Fruit fly (Drosophila melanogaster) whole organism, embryonic: ENCODE measurements around the gene CG17199.

Experiments used
- Atf-2 ChIP-seq: fragments of 200-800 bp; sonication (Bioruptor generic); optimal IDR thresholded peaks from 2 replicates; lab custom pipeline; 2016; ENCODE audit warnings: missing biosample characterization, missing genetic modification characterization
- CG10274 ChIP-seq: fragments of 200-800 bp; sonication (Bioruptor generic); optimal IDR thresholded peaks from 3 replicates; lab custom pipeline; 2017; ENCODE audit warnings: missing biosample characterization, mild to moderate bottlenecking, missing genetic modification characterization
- CG10979 ChIP-seq: fragments of 200-800 bp; sonication (Bioruptor generic); optimal IDR thresholded peaks from 2 replicates; lab custom pipeline; 2018; ENCODE audit warnings: missing biosample characterization, mild to moderate bottlenecking, missing genetic modification characterization, moderate library complexity
- CG11723 ChIP-seq: fragments of 200-800 bp; sonication (Bioruptor generic); optimal IDR thresholded peaks from 2 replicates; lab custom pipeline; 2017; ENCODE audit warnings: missing biosample characterization, mild to moderate bottlenecking, missing genetic modification characterization
- CG12071 ChIP-seq: fragments of 200-800 bp; sonication (Bioruptor generic); optimal IDR thresholded peaks from 3 replicates; lab custom pipeline; 2018; ENCODE audit warnings: missing biosample characterization, mild to moderate bottlenecking, missing genetic modification characterization
- CG12236 ChIP-seq: fragments of 200-800 bp; sonication (Bioruptor generic); optimal IDR thresholded peaks from 2 replicates; lab custom pipeline; 2016; ENCODE audit warnings: missing biosample characterization, missing genetic modification characterization
- CG16779 ChIP-seq: fragments of 200-800 bp; sonication (Bioruptor generic); IDR thresholded peaks from 2 replicates; pipeline ENCODE4 v1.3.6; 2022; ENCODE audit warnings: missing biosample characterization, missing genetic modification characterization
- CG16815 ChIP-seq: fragments of 200-800 bp; sonication (Bioruptor generic); optimal IDR thresholded peaks from 3 replicates; lab custom pipeline; 2017; ENCODE audit warnings: missing biosample characterization, mild to moderate bottlenecking, missing genetic modification characterization
- CG17328 ChIP-seq: fragments of 200-800 bp; sonication (Bioruptor generic); IDR thresholded peaks from 2 replicates; pipeline ENCODE4 v1.3.6; 2022; ENCODE audit warnings: missing biosample characterization, missing genetic modification characterization
- CG17802 ChIP-seq: fragments of 200-800 bp; sonication (Bioruptor generic); optimal IDR thresholded peaks from 2 replicates; lab custom pipeline; 2018; ENCODE audit warnings: missing biosample characterization, mild to moderate bottlenecking, missing genetic modification characterization, moderate library complexity
- CG17829 ChIP-seq: fragments of 200-800 bp; optimal IDR thresholded peaks from 2 replicates; lab custom pipeline; 2019; ENCODE audit warnings: missing biosample characterization, mild to moderate bottlenecking, missing genetic modification characterization, moderate library complexity
- CG1792 ChIP-seq: fragments of 200-800 bp; sonication (Bioruptor generic); optimal IDR thresholded peaks from 2 replicates; lab custom pipeline; 2016; ENCODE audit warnings: missing biosample characterization, missing genetic modification characterization
- CG2120 ChIP-seq: fragments of 200-800 bp; sonication (Bioruptor generic); optimal IDR thresholded peaks from 3 replicates; lab custom pipeline; 2016; ENCODE audit warnings: missing biosample characterization, missing genetic modification characterization
- CG2875 ChIP-seq: fragments of 200-800 bp; sonication (Bioruptor generic); optimal IDR thresholded peaks from 2 replicates; lab custom pipeline; 2017; ENCODE audit warnings: missing biosample characterization, mild to moderate bottlenecking, missing genetic modification characterization, missing genetic modification reagents
- CG32767 ChIP-seq: fragments of 200-800 bp; sonication (Bioruptor generic); IDR thresholded peaks from 2 replicates; pipeline ENCODE4 v1.3.6; 2022; ENCODE audit warnings: missing biosample characterization, missing genetic modification characterization
- CG3281 ChIP-seq: fragments of 200-800 bp; sonication (Bioruptor generic); optimal IDR thresholded peaks from 3 replicates; lab custom pipeline; 2017; ENCODE audit warnings: missing biosample characterization, mild to moderate bottlenecking, missing genetic modification characterization
- CG3995 ChIP-seq: fragments of 200-800 bp; sonication (Bioruptor generic); optimal IDR thresholded peaks from 3 replicates; lab custom pipeline; 2016; ENCODE audit warnings: missing biosample characterization, missing genetic modification characterization
- CG7928 ChIP-seq: fragments of 200-800 bp; sonication (Bioruptor generic); optimal IDR thresholded peaks from 2 replicates; lab custom pipeline; 2017; ENCODE audit warnings: missing biosample characterization, mild to moderate bottlenecking, missing genetic modification characterization
- CG9215 ChIP-seq: fragments of 200-800 bp; sonication (Bioruptor generic); IDR thresholded peaks from 2 replicates; pipeline ENCODE4 v1.3.6; 2022; ENCODE audit warnings: missing biosample characterization, missing genetic modification characterization
- CG9932 ChIP-seq: fragments of 200-800 bp; sonication (Bioruptor generic); IDR thresholded peaks from 2 replicates; pipeline ENCODE4 v1.3.6; 2022; ENCODE audit warnings: missing biosample characterization, missing genetic modification characterization
- Deaf1 ChIP-seq: fragments of 200-800 bp; optimal IDR thresholded peaks from 3 replicates; lab custom pipeline; 2019; ENCODE audit warnings: missing biosample characterization, mild to moderate bottlenecking, missing genetic modification characterization, moderate library complexity
- Doc3 ChIP-seq: fragments of 200-800 bp; sonication (Bioruptor generic); IDR thresholded peaks from 3 replicates; pipeline ENCODE4 v1.3.6; 2022; ENCODE audit warnings: missing biosample characterization, missing genetic modification characterization; ENCODE audit not compliant: partially characterized antibody
- Dp ChIP-seq: fragments of 200-800 bp; sonication (Bioruptor generic); optimal IDR thresholded peaks from 2 replicates; lab custom pipeline; 2018; ENCODE audit warnings: missing biosample characterization, mild to moderate bottlenecking, missing genetic modification characterization, moderate library complexity
- HHEX ChIP-seq: fragments of 200-800 bp; sonication (Bioruptor generic); optimal IDR thresholded peaks from 3 replicates; lab custom pipeline; 2017; ENCODE audit warnings: missing biosample characterization, mild to moderate bottlenecking, missing genetic modification characterization, missing genetic modification reagents
- HLH4C ChIP-seq: fragments of 200-800 bp; sonication (Bioruptor generic); IDR thresholded peaks from 3 replicates; pipeline ENCODE4 v1.3.6; 2022; ENCODE audit warnings: missing biosample characterization, missing genetic modification characterization; ENCODE audit not compliant: partially characterized antibody
- Lhr ChIP-seq: fragments of 200-800 bp; sonication (Bioruptor generic); optimal IDR thresholded peaks from 3 replicates; lab custom pipeline; 2017; ENCODE audit warnings: mild to moderate bottlenecking, missing biosample characterization, missing genetic modification reagents, missing genetic modification characterization
- NfI ChIP-seq: fragments of 200-800 bp; sonication (Bioruptor generic); optimal IDR thresholded peaks from 3 replicates; lab custom pipeline; 2018; ENCODE audit warnings: missing biosample characterization, mild to moderate bottlenecking, missing genetic modification characterization, moderate library complexity
- Oaz ChIP-seq: fragments of 200-800 bp; sonication (Bioruptor generic); IDR thresholded peaks from 2 replicates; pipeline ENCODE4 v1.3.6; 2022; ENCODE audit warnings: missing biosample characterization, missing genetic modification characterization
- Sox102F ChIP-seq: fragments of 200-800 bp; sonication (Bioruptor generic); optimal IDR thresholded peaks from 2 replicates; lab custom pipeline; 2018; ENCODE audit warnings: missing biosample characterization, mild to moderate bottlenecking, missing genetic modification characterization, moderate library complexity
- Sry-β ChIP-seq: fragments of 200-800 bp; sonication (Bioruptor generic); optimal IDR thresholded peaks from 2 replicates; lab custom pipeline; 2018; ENCODE audit warnings: missing biosample characterization, mild to moderate bottlenecking, missing genetic modification characterization, moderate library complexity
- Xbp1 ChIP-seq: fragments of 200-800 bp; sonication (Bioruptor generic); optimal IDR thresholded peaks from 3 replicates; lab custom pipeline; 2016; ENCODE audit warnings: missing biosample characterization, mild to moderate bottlenecking, missing genetic modification characterization
- YL-1 ChIP-seq: fragments of 200-800 bp; sonication (Bioruptor generic); optimal IDR thresholded peaks from 3 replicates; lab custom pipeline; 2017; ENCODE audit warnings: missing biosample characterization, mild to moderate bottlenecking, missing genetic modification characterization
- ac ChIP-seq: fragments of 200-800 bp; sonication (Bioruptor generic); optimal IDR thresholded peaks from 3 replicates; lab custom pipeline; 2017; ENCODE audit warnings: missing biosample characterization, mild to moderate bottlenecking, missing genetic modification characterization
- aop ChIP-seq: fragments of 200-800 bp; sonication (Bioruptor generic); IDR thresholded peaks from 2 replicates; pipeline ENCODE4 v1.3.6; 2022; ENCODE audit warnings: missing biosample characterization, missing genetic modification characterization
- br ChIP-seq: fragments of >200 bp; optimal IDR thresholded peaks from 2 replicates; lab custom pipeline; 2017
- btn ChIP-seq: fragments of 200-800 bp; sonication (Bioruptor generic); optimal IDR thresholded peaks from 2 replicates; lab custom pipeline; 2016; ENCODE audit warnings: missing biosample characterization, missing genetic modification characterization
- caup ChIP-seq: fragments of 200-800 bp; sonication (Bioruptor generic); optimal IDR thresholded peaks from 3 replicates; lab custom pipeline; 2017; ENCODE audit warnings: missing biosample characterization, mild to moderate bottlenecking, missing genetic modification characterization, moderate library complexity; ENCODE audit not compliant: severe bottlenecking
- ci ChIP-seq: fragments of 200-800 bp; sonication (Bioruptor generic); IDR thresholded peaks from 3 replicates; pipeline ENCODE4 v1.3.6; 2022; ENCODE audit warnings: missing biosample characterization, missing genetic modification characterization
- dysf ChIP-seq: fragments of 200-800 bp; sonication (Bioruptor generic); IDR thresholded peaks from 3 replicates; pipeline ENCODE4 v1.3.6; 2022; ENCODE audit warnings: missing biosample characterization, missing genetic modification characterization
- ems ChIP-seq: fragments of 200-800 bp; sonication (Bioruptor generic); optimal IDR thresholded peaks from 3 replicates; lab custom pipeline; 2016; ENCODE audit warnings: missing biosample characterization, missing genetic modification characterization
- gcm ChIP-seq: fragments of 200-800 bp; sonication (Bioruptor generic); optimal IDR thresholded peaks from 2 replicates; lab custom pipeline; 2019; ENCODE audit warnings: missing biosample characterization, mild to moderate bottlenecking, missing genetic modification characterization, moderate library complexity
- ham ChIP-seq: fragments of 200-800 bp; sonication (Bioruptor generic); IDR thresholded peaks from 2 replicates; pipeline ENCODE4 v1.3.6; 2022; ENCODE audit warnings: missing biosample characterization, missing genetic modification characterization
- lab ChIP-seq: fragments of 200-800 bp; sonication (Bioruptor generic); optimal IDR thresholded peaks from 3 replicates; lab custom pipeline; 2017; ENCODE audit warnings: missing biosample characterization, missing genetic modification characterization, mild to moderate bottlenecking, moderate library complexity, missing genetic modification reagents
- lilli ChIP-seq: fragments of 200-800 bp; sonication (Bioruptor generic); optimal IDR thresholded peaks from 3 replicates; lab custom pipeline; 2016; ENCODE audit warnings: missing biosample characterization, missing genetic modification characterization
- lmd ChIP-seq: fragments of 200-800 bp; sonication (Bioruptor generic); IDR thresholded peaks from 2 replicates; pipeline ENCODE4 v1.3.6; 2022; ENCODE audit warnings: missing biosample characterization, missing genetic modification characterization
- nerfin-2 ChIP-seq: fragments of 200-800 bp; sonication (Bioruptor generic); IDR thresholded peaks from 2 replicates; pipeline ENCODE4 v1.3.6; 2022; ENCODE audit warnings: missing biosample characterization, missing genetic modification characterization; ENCODE audit not compliant: partially characterized antibody
- p53 ChIP-seq: fragments of 200-800 bp; sonication (Bioruptor generic); optimal IDR thresholded peaks from 2 replicates; lab custom pipeline; 2016; ENCODE audit warnings: missing biosample characterization, missing genetic modification characterization
- salm ChIP-seq: fragments of 200-800 bp; sonication (Bioruptor generic); optimal IDR thresholded peaks from 2 replicates; lab custom pipeline; 2018; ENCODE audit warnings: missing biosample characterization, mild to moderate bottlenecking, missing genetic modification characterization
- slbo ChIP-seq: fragments of 200-800 bp; sonication (Bioruptor generic); IDR thresholded peaks from 2 replicates; pipeline ENCODE4 v1.3.6; 2022; ENCODE audit warnings: missing biosample characterization, missing genetic modification characterization
- so ChIP-seq: fragments of 200-800 bp; sonication (Bioruptor generic); IDR thresholded peaks from 3 replicates; pipeline ENCODE4 v1.3.6; 2022; ENCODE audit warnings: missing biosample characterization, missing genetic modification characterization
- tio ChIP-seq: fragments of 200-800 bp; sonication (Bioruptor generic); optimal IDR thresholded peaks from 2 replicates; lab custom pipeline; 2017; ENCODE audit warnings: missing biosample characterization, missing genetic modification characterization, inconsistent platforms
- trh ChIP-seq: fragments of 200-800 bp; sonication (Bioruptor generic); optimal IDR thresholded peaks from 2 replicates; lab custom pipeline; 2016; ENCODE audit warnings: missing biosample characterization, missing genetic modification characterization

Gene CG17199

dm6 chr3R:20185057-20185456, 24.5 kb downstream of the CG17199 start (continued):
- TF ChIP-seq CG12236 (no peak), NfI (GFP tag; lab: Kevin White, UChicago) (no peak), btn (no peak), CG7928 (GFP tag; lab: Kevin White, UChicago) (no peak), CG3281 (GFP tag; lab: Kevin White, UChicago) (no peak), CG9932 (GFP tag; lab: Robert Waterston, UW) (0 out of 2 replicates have a peak, but pooled peaks have one; percentile 32), CG17829 (tag; lab: Kevin White, UChicago) (no peak), Xbp1 (GFP tag; lab: Kevin White, UChicago) (peak; percentile 2), YL-1 (no peak), CG32767 (GFP tag; lab: Robert Waterston, UW) (no peak), lilli (no peak), lab (GFP tag; lab: Kevin White, UChicago) (peak; percentile 40), salm (tag; lab: Kevin White, UChicago) (no peak), p53 (GFP tag; lab: Kevin White, UChicago) (no peak), HLH4C (no peak), gcm (GFP tag; lab: Kevin White, UChicago) (no peak), CG16779 (GFP tag; lab: Robert Waterston, UW) (no peak), slbo (GFP tag; lab: Robert Waterston, UW) (no peak; the same call in 1 of the 2 replicates), dysf (GFP tag; lab: Robert Waterston, UW) (peak; percentile 50; the same call in 2 of the 3 replicates), so (GFP tag; lab: Robert Waterston, UW) (no peak), Sry-β (GFP tag; lab: Kevin White, UChicago) (no peak), Lhr (GFP tag; lab: Kevin White, UChicago) (no peak), tio (GFP tag; lab: Kevin White, UChicago) (no peak), trh (no peak), aop (GFP tag; lab: Robert Waterston, UW) (no peak), CG10979 (tag; lab: Kevin White, UChicago) (no peak), HHEX (GFP tag; lab: Kevin White, UChicago) (no peak), Dp (GFP tag; lab: Kevin White, UChicago) (no peak), Deaf1 (tag; lab: Kevin White, UChicago) (no peak), CG9215 (GFP tag; lab: Robert Waterston, UW) (no peak), Doc3 (no peak), ci (GFP tag; lab: Robert Waterston, UW) (0 out of 3 replicates have a peak, but pooled peaks have one; percentile 29), br (lab: Kevin White, UChicago) (no peak), CG2875 (GFP tag; lab: Kevin White, UChicago) (no peak), CG10274 (no peak), CG17802 (tag; lab: Kevin White, UChicago) (no peak), Oaz (GFP tag; lab: Robert Waterston, UW) (no peak), ham (no peak), ac (GFP tag; lab: Kevin White, UChicago) (no peak), CG3995 (GFP tag; lab: Kevin White, UChicago) (no peak), lmd (GFP tag; lab: Robert Waterston, UW) (peak; percentile 20; the same call in 1 of the 2 replicates), CG11723 (GFP tag; lab: Kevin White, UChicago) (no peak), Atf-2 (no peak), CG2120 (peak; percentile 39), ems (GFP tag; lab: Kevin White, UChicago) (no peak), caup (GFP tag; lab: Kevin White, UChicago) (no peak), CG16815 (GFP tag; lab: Kevin White, UChicago) (no peak), nerfin-2 (GFP tag; lab: Robert Waterston, UW) (no peak), CG1792 (no peak), CG17328 (GFP tag; lab: Robert Waterston, UW) (no peak), CG12071 (GFP tag; lab: Kevin White, UChicago) (no peak), Sox102F (GFP tag; lab: Kevin White, UChicago) (peak; percentile 11)
